In the genomic region with DNA sequence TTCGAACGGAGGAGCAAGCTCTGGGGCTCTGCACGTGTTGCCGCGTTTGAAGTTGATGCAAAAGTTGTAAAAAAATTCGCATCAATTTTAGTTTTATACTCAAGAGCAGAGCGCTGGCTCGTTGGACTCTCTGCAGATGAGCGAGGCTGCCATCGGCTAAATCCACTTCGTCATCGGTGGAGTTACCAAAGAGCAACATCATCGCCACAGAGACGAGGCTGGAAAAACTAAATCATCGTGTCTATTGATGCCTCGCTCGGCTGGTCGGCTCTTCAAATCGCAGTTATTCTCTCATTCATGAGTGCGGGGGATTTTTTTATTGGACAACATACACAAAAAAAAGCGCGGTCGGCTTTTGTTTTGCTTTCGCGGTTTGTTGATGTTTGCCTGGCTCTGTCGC, we compare ENCODE assay signal across 4 fruit fly cellular contexts.
TF ChIP-seq lines count a peak whose summit lies in the region.

CG13675 (minus strand) TSS at position 83 of the 400 bp plus-strand sequence.

- no peak for TF ChIP-seq CTCF in whole organism, embryonic (GFP tag; optimal IDR thresholded peaks at IDR 0.05; lab: Kevin White, UChicago)

TF ChIP-seq in whole organism, embryonic, 481 proteins besides CTCF, POLR2A, EP300 and RAD21:
- TF ChIP-seq NfI (GFP tag; optimal IDR thresholded peaks at IDR 0.05; lab: Kevin White, UChicago): no peak
- peak; percentile 67 for TF ChIP-seq Deaf1 (tag; optimal IDR thresholded peaks at IDR 0.05; lab: Kevin White, UChicago)
- no peak for TF ChIP-seq twi (tag; optimal IDR thresholded peaks at IDR 0.05; lab: Kevin White, UChicago)
- no peak for TF ChIP-seq CG15269 (tag; optimal IDR thresholded peaks at IDR 0.05; lab: Kevin White, UChicago)
- TF ChIP-seq onecut (GFP tag; IDR thresholded peaks at IDR 0.05; lab: Robert Waterston, UW): no peak
- 0 out of 4 replicates have a peak, but pooled peaks have one; percentile 50 for TF ChIP-seq chinmo (GFP tag; IDR thresholded peaks at IDR 0.05; lab: Robert Waterston, UW; ENCODE audit: partially characterized antibody)
- TF ChIP-seq CG13296 (GFP tag; optimal IDR thresholded peaks at IDR 0.05; lab: Kevin White, UChicago): no peak
- TF ChIP-seq sens (GFP tag; lab: Kevin White, UChicago): peak; percentile 21
- TF ChIP-seq CG18262 (tag; optimal IDR thresholded peaks at IDR 0.05; lab: Kevin White, UChicago): no peak
- no peak for TF ChIP-seq Asciz (GFP tag; optimal IDR thresholded peaks at IDR 0.05; lab: Kevin White, UChicago)
- TF ChIP-seq CG14441 (GFP tag; IDR thresholded peaks at IDR 0.05; lab: Robert Waterston, UW): no peak
- TF ChIP-seq HLHmδ (GFP tag; optimal IDR thresholded peaks at IDR 0.05; lab: Kevin White, UChicago): no peak
- no peak for TF ChIP-seq Dad (GFP tag; optimal IDR thresholded peaks at IDR 0.05; lab: Kevin White, UChicago)
TF ChIP-seq in whole organism, embryonic: peak in this region for 3.

TF ChIP-seq in whole organism, prepupa, 60 proteins besides CTCF, POLR2A, EP300 and RAD21:
- TF ChIP-seq CG1621 (tag; optimal IDR thresholded peaks at IDR 0.05; lab: Kevin White, UChicago): no peak
- 0 out of 3 replicates have a peak, but pooled peaks have one; percentile 24 for TF ChIP-seq CG8119 (GFP tag; IDR thresholded peaks at IDR 0.05; lab: Robert Waterston, UW)
- peak; percentile 26; the same call in 1 of the 3 replicates for TF ChIP-seq eg (GFP tag; IDR thresholded peaks at IDR 0.05; lab: Robert Waterston, UW)
- TF ChIP-seq CG6163 (GFP tag; IDR thresholded peaks at IDR 0.05; lab: Robert Waterston, UW): no peak

TF ChIP-seq in whole organism, pupa, 21 proteins besides CTCF, POLR2A, EP300 and RAD21:
- TF ChIP-seq fd96Ca (GFP tag; IDR thresholded peaks at IDR 0.05; lab: Robert Waterston, UW) (no peak), CG8159 (tag; optimal IDR thresholded peaks at IDR 0.05; lab: Kevin White, UChicago) (no peak), D1 (tag; optimal IDR thresholded peaks at IDR 0.05; lab: Kevin White, UChicago) (no peak), CG15710 (tag; optimal IDR thresholded peaks at IDR 0.05; lab: Kevin White, UChicago) (no peak), CG4496 (GFP tag; IDR thresholded peaks at IDR 0.05; lab: Robert Waterston, UW) (peak; percentile 44; the same call in 1 of the 3 replicates), Pif1B (GFP tag; optimal IDR thresholded peaks at IDR 0.05; lab: Kevin White, UChicago) (no peak)

TF ChIP-seq in whole organism, wandering third instar larva, 38 proteins besides CTCF, POLR2A, EP300 and RAD21:
- TF ChIP-seq Rel (GFP tag; optimal IDR thresholded peaks at IDR 0.05; lab: Kevin White, UChicago): no peak
- peak; percentile 3 for TF ChIP-seq Rel (tag; optimal IDR thresholded peaks at IDR 0.05; lab: Kevin White, UChicago)
- no peak for TF ChIP-seq pan (optimal IDR thresholded peaks at IDR 0.05; lab: Kevin White, UChicago)
